ENCODE assay signal across 3 fruit fly cellular contexts in the genomic region with DNA sequence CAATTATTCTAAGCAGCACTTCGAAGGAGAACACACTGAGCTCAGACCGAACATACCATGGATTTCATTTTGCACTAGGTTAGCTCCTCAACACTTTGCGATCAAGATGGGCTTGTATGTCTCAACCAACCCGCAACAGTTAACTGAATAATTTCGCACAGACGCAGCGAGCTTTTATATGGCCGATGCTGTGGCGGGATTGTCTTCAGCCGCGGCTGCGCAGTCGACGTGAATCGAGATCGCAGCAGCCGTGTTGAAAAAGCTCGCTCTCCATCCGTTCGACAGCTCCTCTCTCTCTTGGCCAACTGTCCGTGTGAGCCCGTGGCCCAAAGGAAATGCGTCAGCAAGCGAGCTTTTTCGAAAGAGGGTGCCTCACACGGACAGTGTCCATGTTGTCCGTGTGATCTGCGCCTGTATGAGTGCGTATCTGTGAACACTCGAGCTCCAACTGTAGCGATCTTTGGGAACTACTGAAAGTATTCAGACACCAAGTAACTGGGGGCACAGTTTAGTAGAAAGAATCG.
TF ChIP-seq lines count a peak whose summit lies in the region.

Gene Vajk2, minus strand, starts transcription at position 151 of the 524 bp plus-strand sequence.

- no peak for TF ChIP-seq CTCF in whole organism, embryonic (GFP tag; optimal IDR thresholded peaks at IDR 0.05; lab: Kevin White, UChicago)

TF ChIP-seq in whole organism, embryonic, 481 proteins besides CTCF, POLR2A, EP300 and RAD21:
- TF ChIP-seq CG31224 (GFP tag; IDR thresholded peaks at IDR 0.05; lab: Robert Waterston, UW) (0 out of 2 replicates have a peak, but pooled peaks have one; percentile 13), chinmo (GFP tag; IDR thresholded peaks at IDR 0.05; lab: Robert Waterston, UW; ENCODE audit: partially characterized antibody) (0 out of 4 replicates have a peak, but pooled peaks have one; percentile 61), fru (optimal IDR thresholded peaks at IDR 0.05; lab: Kevin White, UChicago) (no peak), cg (GFP tag; optimal IDR thresholded peaks at IDR 0.05; lab: Kevin White, UChicago) (peak; percentile 31), CG6175 (GFP tag; IDR thresholded peaks at IDR 0.05; lab: Robert Waterston, UW) (peak; percentile 58; the same call in 1 of the 3 replicates), stc (GFP tag; IDR thresholded peaks at IDR 0.05; lab: Robert Waterston, UW) (no peak), seq (GFP tag; IDR thresholded peaks at IDR 0.05; lab: Robert Waterston, UW) (0 out of 2 replicates have a peak, but pooled peaks have one; percentile 14), Hand (GFP tag; optimal IDR thresholded peaks at IDR 0.05; lab: Kevin White, UChicago) (no peak), HLH4C (GFP tag; IDR thresholded peaks at IDR 0.05; lab: Robert Waterston, UW; ENCODE audit: partially characterized antibody) (no peak), row (GFP tag; IDR thresholded peaks at IDR 0.05; lab: Robert Waterston, UW) (no peak), ash1 (GFP tag; optimal IDR thresholded peaks at IDR 0.05; lab: Kevin White, UChicago) (no peak), CG8359 (GFP tag; optimal IDR thresholded peaks at IDR 0.05; lab: Kevin White, UChicago; ENCODE audit: borderline replicate concordance) (no peak), Adf1 (GFP tag; IDR thresholded peaks at IDR 0.05; lab: Robert Waterston, UW) (peak; percentile 68), Trl (optimal IDR thresholded peaks at IDR 0.05; lab: Kevin White, UChicago) (peak in 1 of 2 experiments; percentile 9), Trl (GFP tag; optimal IDR thresholded peaks at IDR 0.05; lab: Kevin White, UChicago) (no peak), Dfd (GFP tag; optimal IDR thresholded peaks at IDR 0.05; lab: Kevin White, UChicago) (no peak), CG17612 (GFP tag; IDR thresholded peaks at IDR 0.05; lab: Robert Waterston, UW) (0 out of 2 replicates have a peak, but pooled peaks have one; percentile 34), CG2712 (tag; optimal IDR thresholded peaks at IDR 0.05; lab: Kevin White, UChicago) (no peak), inv (GFP tag; IDR thresholded peaks at IDR 0.05; lab: Robert Waterston, UW; ENCODE audit: partially characterized antibody) (no peak)

TF ChIP-seq in whole organism, prepupa, 60 proteins besides CTCF, POLR2A, EP300 and RAD21:
- TF ChIP-seq esn (GFP tag; optimal IDR thresholded peaks at IDR 0.05; lab: Kevin White, UChicago) (no peak), eg (GFP tag; IDR thresholded peaks at IDR 0.05; lab: Robert Waterston, UW) (peak; percentile 42; the same call in 1 of the 3 replicates), Eip78C (GFP tag; lab: Kevin White, UChicago) (peak; percentile 42), CG15336 (GFP tag; IDR thresholded peaks at IDR 0.05; lab: Robert Waterston, UW) (0 out of 2 replicates have a peak, but pooled peaks have one; percentile 16), CG8319 (GFP tag; optimal IDR thresholded peaks at IDR 0.05; lab: Kevin White, UChicago) (no peak)

TF ChIP-seq in whole organism, pupa, 21 proteins besides CTCF, POLR2A, EP300 and RAD21:
- no peak for TF ChIP-seq CG34367 (tag; optimal IDR thresholded peaks at IDR 0.05; lab: Kevin White, UChicago)
- no peak for TF ChIP-seq CG8159 (tag; optimal IDR thresholded peaks at IDR 0.05; lab: Kevin White, UChicago)
- TF ChIP-seq Ets98B (GFP tag; IDR thresholded peaks at IDR 0.05; lab: Robert Waterston, UW) = peak; percentile 6; the same call in 1 of the 2 replicates
- TF ChIP-seq CG4496 (GFP tag; IDR thresholded peaks at IDR 0.05; lab: Robert Waterston, UW) = peak; percentile 84
- TF ChIP-seq D1 (tag; optimal IDR thresholded peaks at IDR 0.05; lab: Kevin White, UChicago) = no peak
- TF ChIP-seq EcR (GFP tag; optimal IDR thresholded peaks at IDR 0.05; lab: Kevin White, UChicago) = no peak
- no peak for TF ChIP-seq gl (tag; optimal IDR thresholded peaks at IDR 0.05; lab: Kevin White, UChicago)
